Worm (Caenorhabditis elegans) whole organism, late embryonic: ENCODE results near the gene F13E9.15.

Source experiments
- T23F11.4 ChIP-seq: fragments of 200-800 bp; sonication (Bioruptor generic); optimal IDR thresholded peaks from 2 replicates; lab custom pipeline; 2018; ENCODE audit warnings: mild to moderate bottlenecking, missing genetic modification characterization, missing compliant biosample characterization
- gmeb-2 ChIP-seq: sonication (generic microtip); optimal IDR thresholded peaks from 2 replicates; lab custom pipeline; 2016; ENCODE audit warnings: missing genetic modification characterization, inconsistent platforms, missing compliant biosample characterization
- hlh-15 ChIP-seq: sonication (generic microtip); optimal IDR thresholded peaks from 2 replicates; lab custom pipeline; 2016; ENCODE audit warnings: missing genetic modification characterization, missing compliant biosample characterization
- nfya-1 ChIP-seq: sonication (generic microtip); optimal IDR thresholded peaks from 2 replicates; lab custom pipeline; 2017; ENCODE audit warnings: missing genetic modification characterization, mild to moderate bottlenecking, missing compliant biosample characterization, antibody characterized with exemption, moderate library complexity
- nhr-11 ChIP-seq: fragments of 150-350 bp; optimal IDR thresholded peaks from 2 replicates; lab custom pipeline; 2014; ENCODE audit warnings: missing biosample characterization, missing genetic modification characterization
- pha-2 ChIP-seq: sonication (generic microtip); optimal IDR thresholded peaks from 2 replicates; lab custom pipeline; 2017; ENCODE audit warnings: mild to moderate bottlenecking, missing genetic modification characterization, missing compliant biosample characterization
- pha-4 ChIP-seq: fragments of 150-350 bp; optimal IDR thresholded peaks from 2 replicates; lab custom pipeline; 2018; ENCODE audit warnings: missing biosample characterization, missing genetic modification reagents, missing genetic modification characterization
- pqm-1 ChIP-seq: sonication (generic microtip); optimal IDR thresholded peaks from 2 replicates; lab custom pipeline; 2016; ENCODE audit warnings: missing genetic modification characterization, missing compliant biosample characterization
- pros-1 ChIP-seq: fragments of 150-350 bp; optimal IDR thresholded peaks from 2 replicates; lab custom pipeline; 2014; ENCODE audit warnings: missing biosample characterization, missing genetic modification reagents, missing genetic modification characterization
- zip-5 ChIP-seq: sonication (generic microtip); optimal IDR thresholded peaks from 2 replicates; lab custom pipeline; 2016; ENCODE audit warnings: missing genetic modification characterization, missing compliant biosample characterization

DNA sequence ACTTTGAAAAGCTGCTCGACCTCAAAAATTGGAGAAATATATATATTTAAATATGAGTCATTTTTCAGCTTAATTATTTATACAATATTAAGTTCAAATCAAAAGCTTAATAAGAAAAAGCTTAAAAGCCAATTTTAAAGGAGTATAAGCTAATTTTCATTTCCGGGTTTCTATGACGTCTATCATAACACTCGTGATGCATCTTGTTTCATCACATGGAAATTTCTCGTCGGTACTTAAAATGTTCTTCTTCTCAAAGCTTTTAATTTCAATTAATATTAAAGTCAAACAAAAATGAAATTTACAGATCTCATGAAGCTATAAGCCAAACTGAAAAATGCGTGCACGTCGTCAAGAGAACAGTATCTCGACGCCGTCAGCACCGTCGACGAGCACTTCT is 30.1 kb upstream of the F13E9.15 start, which contains the start of gene rbr-2:
- TF ChIP-seq pha-4 (tag; lab: Kevin White, UChicago), result no peak
- no peak for TF ChIP-seq T23F11.4
- no peak for TF ChIP-seq pqm-1 (tag; lab: Kevin White, UChicago)
- no peak for TF ChIP-seq gmeb-2 (tag; lab: Kevin White, UChicago)
- no peak for TF ChIP-seq nhr-11 (tag; lab: Kevin White, UChicago)
- TF ChIP-seq zip-5 (tag; lab: Kevin White, UChicago), result no peak
- no peak for TF ChIP-seq pros-1 (tag; lab: Kevin White, UChicago)
- TF ChIP-seq nfya-1 (tag; lab: Kevin White, UChicago), result no peak
- TF ChIP-seq pha-2 (tag; lab: Kevin White, UChicago), result no peak
- no peak for TF ChIP-seq hlh-15
